Worm (Caenorhabditis elegans) whole organism, L4/young adult: Measurements from ENCODE around the gene E02H4.4.

Experiments
- dao-5 ChIP-seq: sonication (generic microtip); optimal IDR thresholded peaks from 2 replicates; lab custom pipeline; 2016; ENCODE audit warnings: missing genotype, missing genetic modification characterization, moderate library complexity, missing compliant biosample characterization
- him-1 ChIP-seq: sonication (generic microtip); optimal IDR thresholded peaks from 2 replicates; lab custom pipeline; 2016; ENCODE audit warnings: missing genotype, missing genetic modification reagents, missing genetic modification characterization, missing compliant biosample characterization

- no peak for TF ChIP-seq dao-5 (tag; lab: Kevin White, UChicago)
- no peak for TF ChIP-seq him-1 (tag; lab: Kevin White, UChicago)
Observed at ce11 chrX:14228764-14229163, 29.0 kb upstream of the E02H4.4 start.
